Worm (Caenorhabditis elegans): ENCODE data around the gene unc-112.

DNA sequence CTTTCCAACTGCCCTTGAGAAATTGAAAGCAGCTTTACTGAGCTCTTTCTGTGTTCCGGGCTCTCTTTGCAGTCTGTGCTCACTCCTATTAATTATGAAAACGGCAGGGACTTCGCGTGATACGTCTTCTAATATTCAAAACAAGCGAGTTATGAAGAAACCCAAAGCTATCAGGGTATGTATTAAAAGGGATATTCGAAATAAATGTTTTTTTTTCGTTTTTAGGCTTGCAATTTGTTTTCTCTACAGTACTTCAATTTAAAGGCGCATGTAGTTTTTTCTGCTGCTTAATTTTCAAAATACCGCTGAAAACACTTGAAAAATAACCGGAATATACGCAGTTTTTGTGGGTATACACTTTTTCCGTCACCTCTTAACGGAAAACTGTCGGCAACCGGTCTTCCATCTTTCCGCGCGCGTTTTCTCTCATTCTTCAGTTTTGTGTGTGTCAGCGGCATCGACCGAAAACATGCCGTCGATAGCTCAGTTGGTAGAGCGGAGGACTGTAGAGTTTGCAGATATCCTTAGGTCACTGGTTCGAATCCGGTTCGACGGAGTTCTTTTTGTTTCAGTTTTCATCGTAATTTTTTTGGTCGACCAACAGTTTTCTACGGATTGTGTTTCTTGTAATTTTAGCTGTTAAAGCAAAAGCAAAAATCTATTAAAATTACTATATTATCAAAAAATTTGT lies 7.2 kb downstream of the unc-112 start, which contains the start of gene gasr-8:
- TF ChIP-seq jun-1 (tag; optimal IDR thresholded peaks at IDR 0.05), result no peak
- no peak for TF ChIP-seq ama-1 (optimal IDR thresholded peaks at IDR 0.05)
- TF ChIP-seq nhr-25 (tag; optimal IDR thresholded peaks at IDR 0.05; ENCODE audit: borderline replicate concordance, insufficient read depth), result no peak
- no peak for TF ChIP-seq hmg-1.1 (GFP tag; IDR thresholded peaks at IDR 0.05)

All from whole organism, L4 larva.